Worm (Caenorhabditis elegans) whole organism, early embryonic: ENCODE data around the gene pqn-53.

ENCODE experiments used
- B0310.2 ChIP-seq: sonication (generic microtip); optimal IDR thresholded peaks from 2 replicates; lab custom pipeline; 2016; ENCODE audit warnings: mild to moderate bottlenecking, missing genetic modification characterization, missing compliant biosample characterization
- F13C5.2 ChIP-seq: sonication (generic microtip); optimal IDR thresholded peaks from 2 replicates; lab custom pipeline; 2017; ENCODE audit warnings: mild to moderate bottlenecking, missing genetic modification characterization, inconsistent platforms, missing compliant biosample characterization
- aly-1 ChIP-seq: sonication (generic microtip); optimal IDR thresholded peaks from 2 replicates; lab custom pipeline; 2016; ENCODE audit warnings: missing genetic modification characterization, missing compliant biosample characterization
- ama-1 ChIP-seq: fragments of 150-350 bp; optimal IDR thresholded peaks from 2 replicates; lab custom pipeline; 2014
- ceh-13 ChIP-seq: fragments of 200-800 bp; sonication (Bioruptor generic); optimal IDR thresholded peaks from 2 replicates; lab custom pipeline; 2018; ENCODE audit warnings: mild to moderate bottlenecking, missing genetic modification characterization, missing compliant biosample characterization
- hmg-4 ChIP-seq: fragments of 200-800 bp; sonication (Bioruptor generic); optimal IDR thresholded peaks from 2 replicates; lab custom pipeline; 2018; ENCODE audit warnings: mild to moderate bottlenecking, missing genetic modification characterization, missing compliant biosample characterization
- hnd-1 ChIP-seq: sonication (generic microtip); optimal IDR thresholded peaks from 2 replicates; lab custom pipeline; 2016; ENCODE audit warnings: missing genetic modification characterization, missing compliant biosample characterization
- pes-1 ChIP-seq: fragments of 200-800 bp; sonication (Bioruptor generic); IDR thresholded peaks from 2 replicates; pipeline ENCODE4 v1.3.6; 2022; ENCODE audit warnings: missing genetic modification reagents, missing genetic modification characterization, missing compliant biosample characterization
- scrt-1 ChIP-seq: fragments of 200-800 bp; sonication (Bioruptor generic); IDR thresholded peaks from 2 replicates; pipeline ENCODE4 v1.3.6; 2022; ENCODE audit warnings: missing genetic modification characterization, missing compliant biosample characterization
- tbx-11 ChIP-seq: fragments of 200-800 bp; sonication (Bioruptor generic); IDR thresholded peaks from 2 replicates; pipeline ENCODE4 v1.3.6; 2022; ENCODE audit warnings: missing genetic modification characterization, missing compliant biosample characterization

ce11 chrV:12098123-12098522 lies 32.9 kb upstream of the pqn-53 start, which contains the start of gene nhr-209:
- TF ChIP-seq ceh-13 (no peak), aly-1 (tag; lab: Kevin White, UChicago) (no peak), F13C5.2 (no peak), pes-1 (no peak), ama-1 (lab: Kevin White, UChicago) (no peak), B0310.2 (tag; lab: Kevin White, UChicago) (no peak), hmg-4 (no peak), tbx-11 (GFP tag; lab: Robert Waterston, UW) (no peak), scrt-1 (GFP tag; lab: Robert Waterston, UW) (no peak), hnd-1 (tag; lab: Kevin White, UChicago) (no peak)
